Fruit fly (Drosophila melanogaster) ovary, adult (tissue): ENCODE data around the gene Lcp65Aa.
"Not testable (repeated sequence)": the region's sequence is repeated elsewhere in the genome, so short reads cannot be mapped to it uniquely, and the experiment has no call there.

Experiments
- CG17801 ChIP-seq: fragments of 200-800 bp; optimal IDR thresholded peaks from 2 replicates; lab custom pipeline; 2019; ENCODE audit warnings: missing biosample characterization, mild to moderate bottlenecking, missing genetic modification characterization, moderate library complexity; ENCODE audit not compliant: partially characterized antibody

Lcp65Aa gene

DNA sequence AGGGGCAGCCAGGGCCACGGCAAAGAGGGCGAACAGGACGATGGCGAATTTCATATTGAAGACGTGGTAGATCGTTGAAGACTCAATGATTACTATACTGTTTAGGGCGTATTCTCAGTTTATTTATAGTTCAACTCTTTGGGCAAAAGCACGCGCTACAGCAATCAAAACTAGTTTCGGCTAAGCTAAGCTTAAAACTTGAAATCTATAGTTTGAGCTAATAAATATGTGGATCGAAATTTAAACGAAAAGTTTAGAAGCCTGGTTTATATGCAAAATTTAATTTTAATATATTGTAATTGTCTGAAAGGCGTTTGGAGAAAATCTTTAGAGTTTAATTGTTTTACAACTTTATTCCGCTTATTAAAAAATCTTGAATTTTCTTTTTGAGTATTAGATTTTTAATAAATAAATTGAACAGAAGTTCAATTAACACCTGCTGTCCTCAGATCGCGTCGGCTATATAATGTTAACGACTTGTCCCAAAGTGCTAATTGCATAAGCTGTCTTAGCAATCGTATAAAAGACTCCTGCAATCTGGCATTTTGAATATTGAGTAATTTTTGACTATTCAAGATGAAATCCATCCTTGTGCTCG, at the start of gene Lcp65Aa, which contains the start of gene Cpr65Ax2:
Lcp65Aa (plus strand) TSS at position 548 of the 598 bp plus-strand sequence.
Cpr65Ax2 (minus strand) TSS at position 101 of the 598 bp plus-strand sequence.
- not testable (repeated sequence) for TF ChIP-seq CG17801 (GFP tag; lab: Kevin White, UChicago)

DNA sequence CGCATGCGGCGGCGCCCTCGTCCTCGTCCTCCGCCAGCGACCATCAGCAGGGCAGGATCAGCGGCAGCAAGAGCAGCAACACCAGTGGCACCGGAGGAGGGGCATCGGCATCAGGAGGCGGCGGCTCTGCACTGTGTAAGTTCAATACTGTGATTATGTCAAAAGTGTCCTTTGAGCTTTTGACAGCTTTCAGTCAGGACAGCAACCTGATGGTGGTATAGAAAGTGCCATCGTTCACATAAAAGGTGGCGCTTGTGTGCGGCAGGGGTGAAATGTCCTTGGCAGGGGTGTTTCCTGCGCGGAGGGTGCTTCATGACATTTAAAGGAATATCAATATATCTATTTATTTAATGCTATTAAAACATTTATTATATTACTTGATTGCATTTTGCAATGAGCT, 47.4 kb upstream of the Lcp65Aa start:
- no peak for TF ChIP-seq CG17801 (GFP tag; lab: Kevin White, UChicago)

DNA sequence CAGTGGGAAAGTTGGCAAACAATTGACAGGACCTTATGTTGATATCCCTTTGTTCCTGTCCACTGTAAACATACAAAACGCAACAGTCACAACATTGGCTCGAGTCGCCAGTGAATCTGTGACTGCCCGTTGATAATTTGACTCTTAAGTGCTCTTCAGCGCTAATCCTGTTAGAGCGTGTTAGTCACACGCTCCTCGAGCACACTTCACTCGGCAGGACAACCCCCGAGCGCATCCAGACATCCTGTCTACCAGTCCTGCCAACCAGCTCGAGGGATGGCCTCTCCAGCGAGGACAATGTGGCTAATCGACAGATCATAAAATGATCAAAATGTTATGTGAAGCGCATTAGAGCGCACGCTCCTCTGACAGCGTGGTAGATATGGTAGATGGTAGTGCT, 46.6 kb upstream of the Lcp65Aa start:
- TF ChIP-seq CG17801 (GFP tag; lab: Kevin White, UChicago): no peak

DNA sequence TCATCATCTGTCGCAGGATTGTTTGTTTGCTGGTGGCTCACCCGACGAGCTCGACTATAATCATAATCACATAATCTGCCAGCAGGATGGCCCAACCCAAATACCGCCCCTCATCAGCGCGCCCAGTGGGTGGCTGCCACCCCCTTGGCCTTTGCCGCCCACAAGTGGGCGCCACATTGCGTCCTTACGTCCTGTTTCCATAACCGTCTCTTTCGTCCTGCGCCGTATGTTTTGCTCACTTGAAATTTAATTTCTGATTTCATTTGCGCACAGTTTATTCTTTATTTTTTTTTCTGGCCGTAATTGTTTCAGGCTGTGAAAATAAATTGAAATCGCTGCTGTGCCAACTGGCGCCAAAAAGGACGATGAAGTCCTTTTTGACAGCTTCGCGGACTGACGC, 45.7 kb upstream of the Lcp65Aa start:
- TF ChIP-seq CG17801 (GFP tag; lab: Kevin White, UChicago): no peak

DNA sequence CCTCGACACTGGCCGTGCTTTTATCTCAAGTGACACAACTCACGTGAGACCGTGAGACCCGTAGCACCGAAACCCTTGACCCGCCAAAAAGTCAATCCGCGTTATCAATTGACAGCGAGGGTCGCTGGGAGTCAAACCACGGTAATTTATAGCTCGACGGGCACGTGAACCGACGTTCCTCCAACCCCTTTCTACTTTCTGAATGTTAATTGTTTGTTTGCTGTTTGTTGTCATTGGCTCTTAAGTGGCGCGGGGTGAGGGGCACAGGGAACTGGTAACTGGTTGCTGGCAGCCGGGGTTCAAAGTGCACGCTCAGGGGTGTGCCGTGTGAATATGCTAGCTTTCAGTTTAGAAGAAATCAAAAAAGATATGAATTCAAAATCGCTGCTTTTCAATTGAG, 44.4 kb upstream of the Lcp65Aa start:
- TF ChIP-seq CG17801 (GFP tag; lab: Kevin White, UChicago): no peak

DNA sequence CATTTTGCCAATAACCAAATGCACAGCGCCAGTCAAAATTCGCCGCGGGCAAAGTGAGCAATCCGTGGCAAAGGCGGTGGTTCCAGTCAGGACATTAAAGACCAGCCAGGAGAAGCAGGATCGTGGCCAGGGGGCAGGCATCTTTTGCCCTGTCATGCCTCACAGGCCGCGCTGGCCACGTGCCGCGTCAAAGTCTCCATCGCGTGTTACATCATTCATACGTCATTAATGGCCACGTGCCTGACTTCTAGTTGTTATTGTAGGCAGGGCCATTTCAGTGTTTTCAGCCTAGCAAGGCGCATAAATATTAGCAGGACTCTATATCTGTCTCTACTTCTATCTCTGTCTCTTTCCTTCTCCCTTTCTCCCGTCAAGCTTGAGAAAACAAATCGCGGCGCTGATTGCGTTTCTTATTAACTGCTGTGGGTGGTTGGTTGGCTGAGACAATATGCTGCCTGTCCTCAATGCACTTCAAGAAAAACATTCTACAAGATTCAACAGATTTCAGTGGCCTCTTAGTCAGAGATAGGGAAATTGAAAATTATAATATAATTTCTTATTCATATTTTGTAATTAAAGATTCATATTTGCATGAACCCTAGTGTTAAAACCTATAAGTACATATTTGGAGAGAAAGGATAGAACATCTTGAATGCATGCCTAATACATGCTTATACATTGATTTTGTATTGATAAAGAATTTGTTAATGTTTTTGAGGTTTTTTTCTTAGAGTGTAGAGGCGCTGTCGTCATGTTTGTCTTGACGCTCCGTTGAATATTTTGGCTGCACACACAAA, 42.6 kb upstream of the Lcp65Aa start:
- no peak for TF ChIP-seq CG17801 (GFP tag; lab: Kevin White, UChicago)

DNA sequence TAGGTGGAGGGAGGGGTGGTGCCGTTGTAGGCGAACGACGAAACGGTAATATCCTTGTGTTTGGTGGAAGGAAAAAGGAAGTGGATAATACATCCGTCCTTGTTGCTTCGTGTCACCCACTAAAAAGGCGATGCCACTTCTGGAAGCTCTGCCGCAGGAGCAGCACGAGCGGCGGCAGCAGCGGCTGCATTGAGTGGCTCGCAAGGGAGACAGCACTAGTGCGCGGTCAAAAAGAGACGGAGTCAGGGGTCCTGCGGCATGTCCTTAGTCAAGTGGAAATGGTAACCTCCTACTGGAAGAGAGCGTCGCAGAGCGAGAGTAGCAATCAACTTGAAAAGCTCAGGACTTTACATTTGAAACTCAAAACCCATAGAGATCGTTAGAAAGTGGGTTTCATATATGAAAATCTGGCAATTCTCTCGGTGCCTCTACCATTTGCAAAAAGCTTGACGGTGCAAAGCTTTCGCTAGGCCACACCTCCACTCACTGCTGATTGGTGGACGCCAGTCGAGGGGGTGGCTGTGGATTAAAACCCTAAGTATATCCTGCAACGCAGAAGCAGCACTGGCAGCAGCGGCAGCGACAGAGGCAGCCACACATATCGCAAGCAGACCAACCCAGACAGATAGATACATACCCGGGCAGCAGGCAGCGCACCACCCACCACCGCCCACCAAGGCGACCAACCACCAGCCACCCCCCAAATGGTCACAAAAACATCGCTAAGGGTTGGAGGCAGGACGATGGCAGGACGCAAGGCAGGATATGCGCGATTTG, 40.2 kb upstream of the Lcp65Aa start:
- no peak for TF ChIP-seq CG17801 (GFP tag; lab: Kevin White, UChicago)

DNA sequence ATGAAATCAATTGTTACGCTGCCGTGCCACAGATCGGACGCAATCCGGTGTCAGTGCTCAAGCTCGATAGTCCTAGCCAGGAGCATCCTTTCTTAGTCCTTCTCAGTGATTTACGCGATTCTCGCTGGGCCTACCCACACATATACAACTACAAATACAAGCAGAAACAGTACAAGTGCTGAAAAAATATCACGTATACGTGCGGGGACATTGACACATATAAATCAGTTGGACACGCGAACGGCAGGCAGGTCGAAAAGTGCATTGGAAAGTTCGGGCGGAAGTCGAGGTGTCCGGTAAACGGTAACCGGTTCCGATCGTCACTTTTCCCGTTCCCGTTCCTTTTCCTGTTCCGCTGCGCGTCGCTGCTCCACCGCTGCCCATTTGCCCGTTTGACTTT, 39.6 kb upstream of the Lcp65Aa start:
- TF ChIP-seq CG17801 (GFP tag; lab: Kevin White, UChicago): no peak

DNA sequence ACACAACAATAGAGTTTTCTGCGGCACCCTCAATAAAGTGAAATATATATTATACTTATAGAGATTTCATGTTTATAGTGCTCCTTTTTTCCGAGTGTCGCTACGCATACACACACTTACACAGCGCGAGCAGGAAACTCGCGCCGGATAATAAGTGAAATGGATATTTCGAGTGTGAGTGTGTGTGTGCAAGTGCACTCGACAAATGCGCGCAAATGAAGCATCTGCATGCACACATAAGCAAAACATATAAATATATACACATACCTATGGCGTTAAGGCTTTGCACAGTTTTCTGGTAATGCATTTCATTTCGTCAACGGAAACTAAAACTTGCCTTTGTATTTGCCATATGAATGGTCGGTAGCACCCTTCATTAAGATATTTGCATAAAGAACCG, 35.6 kb upstream of the Lcp65Aa start:
- no peak for TF ChIP-seq CG17801 (GFP tag; lab: Kevin White, UChicago)

DNA sequence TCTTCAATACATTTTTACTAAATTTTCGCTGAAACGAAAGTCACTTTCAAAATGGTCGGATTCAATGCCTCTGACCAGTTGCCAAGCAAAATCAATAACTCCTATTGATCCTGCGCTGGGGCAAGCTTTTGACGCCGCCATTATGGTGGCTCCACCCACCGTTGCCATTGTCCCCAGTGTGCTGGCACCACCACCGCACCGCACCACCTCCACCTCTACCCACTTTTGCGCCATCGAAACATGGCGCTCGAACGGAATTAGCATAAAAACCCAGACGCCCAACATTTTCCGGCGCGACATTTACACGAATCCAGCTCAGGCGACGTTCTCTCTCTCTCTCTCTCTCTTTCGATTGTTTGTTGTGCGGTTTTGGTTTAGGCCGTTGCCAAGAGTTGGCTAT, 34.2 kb upstream of the Lcp65Aa start:
- no peak for TF ChIP-seq CG17801 (GFP tag; lab: Kevin White, UChicago)

DNA sequence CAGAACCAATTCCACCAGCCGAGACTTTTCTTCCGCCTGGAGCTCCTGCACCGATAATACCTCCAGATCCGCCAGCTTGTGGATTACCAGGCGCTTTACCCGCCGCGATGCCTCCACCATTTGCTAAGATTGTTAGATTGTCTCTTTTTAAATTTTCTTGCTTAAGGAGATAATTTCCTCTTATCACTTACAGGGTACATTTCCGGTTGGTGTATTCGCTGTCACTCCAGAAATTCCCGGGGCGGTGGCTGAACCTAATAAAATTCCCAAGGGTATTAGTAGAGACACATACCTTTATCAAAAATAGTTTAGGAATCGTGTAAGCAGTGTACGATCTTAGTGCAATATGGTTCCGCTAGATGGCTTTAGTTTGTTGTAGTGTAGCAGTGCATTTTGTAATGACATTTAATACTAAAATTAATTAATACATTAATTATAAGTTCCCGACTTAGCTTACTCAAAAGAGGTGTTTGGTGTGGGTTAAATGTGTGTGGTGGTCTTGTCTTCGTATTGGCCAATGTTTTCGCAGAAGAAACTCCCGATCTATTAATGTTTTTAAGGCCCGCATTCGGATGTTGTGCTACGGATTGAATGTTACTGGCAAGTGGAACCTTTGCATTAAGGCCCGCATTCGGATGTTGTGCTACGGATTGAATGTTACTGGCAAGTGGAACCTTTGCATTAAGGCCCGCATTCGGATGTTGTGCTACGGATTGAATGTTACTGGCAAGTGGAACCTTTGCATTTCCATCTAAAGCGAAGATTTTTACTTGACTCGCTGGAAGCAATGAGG, 26.3 kb upstream of the Lcp65Aa start:
- no peak for TF ChIP-seq CG17801 (GFP tag; lab: Kevin White, UChicago)

DNA sequence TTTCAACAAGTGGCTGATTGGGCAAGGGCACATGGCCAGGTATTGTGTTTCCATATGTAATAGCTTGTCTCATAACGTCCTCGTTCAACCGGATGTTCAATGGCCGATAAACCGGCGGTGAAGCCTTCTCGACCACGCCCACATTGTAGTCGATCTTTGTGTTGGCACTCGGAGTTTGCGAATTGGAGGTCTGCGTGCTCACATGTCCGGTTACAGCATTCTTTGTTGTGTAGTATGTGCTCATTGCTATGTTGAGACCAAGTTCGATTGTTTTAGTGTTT, 25.8 kb upstream of the Lcp65Aa start:
- TF ChIP-seq CG17801 (GFP tag; lab: Kevin White, UChicago): no peak

DNA sequence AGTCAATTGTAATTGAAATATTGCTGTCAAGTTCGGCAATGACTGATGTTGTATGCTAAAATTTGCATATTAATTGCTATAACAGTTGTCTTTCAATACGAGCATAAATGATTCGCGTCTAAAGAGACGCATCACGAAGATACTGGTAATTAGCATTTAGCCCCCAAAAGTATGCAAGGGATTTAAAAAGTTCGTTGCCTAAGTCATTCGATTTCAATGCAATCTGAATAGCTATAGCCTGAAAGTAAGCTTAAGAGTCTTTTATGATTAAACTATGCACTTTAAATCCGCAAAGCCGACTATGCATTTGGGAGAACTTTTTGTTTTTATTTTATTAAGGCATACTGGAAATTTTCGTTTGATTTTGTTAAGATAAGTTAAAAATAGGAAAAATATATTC, 21.5 kb upstream of the Lcp65Aa start:
- no peak for TF ChIP-seq CG17801 (GFP tag; lab: Kevin White, UChicago)

DNA sequence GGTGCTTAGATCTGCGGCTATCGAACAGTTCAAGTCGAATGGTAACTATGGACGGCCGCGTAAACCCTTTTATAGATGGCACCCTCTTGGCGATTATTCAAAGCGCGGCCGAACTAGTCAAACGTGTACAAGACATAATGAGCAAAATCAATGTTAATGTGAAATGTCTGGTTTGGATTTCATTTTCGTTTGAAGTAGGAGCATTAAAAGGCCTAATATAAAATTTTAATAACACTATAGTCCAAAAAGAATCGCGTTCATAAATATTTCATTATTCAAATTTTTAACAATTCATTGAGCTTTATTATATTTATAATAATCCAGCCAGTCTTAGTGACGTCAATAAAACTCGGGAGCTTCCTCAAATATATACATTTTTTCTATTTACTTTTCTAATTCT, 20.2 kb upstream of the Lcp65Aa start, which contains the start of gene Lcp65Ag3:
Lcp65Ag3 (minus strand) TSS at position 46 of the 400 bp plus-strand sequence.
- TF ChIP-seq CG17801 (GFP tag; lab: Kevin White, UChicago): no peak

DNA sequence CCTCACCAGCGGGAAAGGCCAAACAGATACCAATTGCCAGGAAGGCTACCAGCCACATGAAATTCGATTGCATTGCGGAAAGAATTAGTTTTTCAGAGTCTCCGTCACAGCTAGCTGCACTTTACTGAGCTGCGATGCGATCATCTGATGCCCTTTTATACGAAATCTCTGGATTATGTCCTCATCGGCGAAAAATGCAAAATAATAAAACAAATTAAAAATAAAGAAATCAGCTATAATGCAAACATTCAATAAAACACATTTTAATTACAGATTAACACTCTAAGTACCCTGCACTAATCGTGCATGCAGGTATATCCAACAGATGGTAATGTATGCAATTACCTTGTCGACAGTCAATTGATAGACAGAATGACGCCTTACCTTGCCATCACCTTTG, 19.1 kb upstream of the Lcp65Aa start, which contains the start of gene Cpr65Au:
Cpr65Au (minus strand) TSS at position 101 of the 400 bp plus-strand sequence.
- TF ChIP-seq CG17801 (GFP tag; lab: Kevin White, UChicago): no peak
